Fruit fly (Drosophila melanogaster): Measurements from ENCODE around the gene Reph.
A peak's percentile ranks its signal among the peaks of the same experiment; 100 is the strongest.

Gene Reph

dm6 chr2L:3803466-3804143 is at the start of gene Reph (continued):
- TF ChIP-seq CG7963 (GFP tag; IDR thresholded peaks at IDR 0.05; ENCODE audit: partially characterized antibody) (no peak), corto (GFP tag; optimal IDR thresholded peaks at IDR 0.05) (no peak), CG4404 (GFP tag; IDR thresholded peaks at IDR 0.05) (no peak), CG12299 (tag; optimal IDR thresholded peaks at IDR 0.05) (no peak), CG13296 (GFP tag; optimal IDR thresholded peaks at IDR 0.05) (no peak), Gug (GFP tag; IDR thresholded peaks at IDR 0.05) (no peak), CG34376 (GFP tag; optimal IDR thresholded peaks at IDR 0.05) (no peak), CG1529 (GFP tag; optimal IDR thresholded peaks at IDR 0.05) (no peak), org-1 (GFP tag; optimal IDR thresholded peaks at IDR 0.05) (no peak), Max (GFP tag; optimal IDR thresholded peaks at IDR 0.05) (no peak), CG7987 (GFP tag; optimal IDR thresholded peaks at IDR 0.05) (peak; percentile 51), Mes4 (GFP tag; optimal IDR thresholded peaks at IDR 0.05) (no peak), dati (GFP tag; IDR thresholded peaks at IDR 0.05) (no peak), bigmax (GFP tag; optimal IDR thresholded peaks at IDR 0.05) (no peak), pan (optimal IDR thresholded peaks at IDR 0.05) (no peak), pan (GFP tag; optimal IDR thresholded peaks at IDR 0.05 in 1 of 2, IDR thresholded peaks at IDR 0.05 in 1 of 2) (no peak), Drgx (GFP tag; IDR thresholded peaks at IDR 0.05) (peak; percentile 37; the same call in 1 of the 2 replicates), gt (GFP tag; IDR thresholded peaks at IDR 0.05) (no peak), Pdp1 (GFP tag; optimal IDR thresholded peaks at IDR 0.05) (no peak), lilli (GFP tag; optimal IDR thresholded peaks at IDR 0.05) (no peak), sna (GFP tag; IDR thresholded peaks at IDR 0.05; ENCODE audit: partially characterized antibody) (no peak), br (optimal IDR thresholded peaks at IDR 0.05) (no peak), CG33557 (GFP tag; optimal IDR thresholded peaks at IDR 0.05) (peak; percentile 12), CG33213 (GFP tag; optimal IDR thresholded peaks at IDR 0.05) (no peak), CG3726 (GFP tag; IDR thresholded peaks at IDR 0.05) (no peak), Hr3 (GFP tag; optimal IDR thresholded peaks at IDR 0.05) (no peak), Sox102F (GFP tag; optimal IDR thresholded peaks at IDR 0.05) (no peak), Sry-δ (GFP tag; optimal IDR thresholded peaks at IDR 0.05) (no peak), Xbp1 (GFP tag; optimal IDR thresholded peaks at IDR 0.05) (no peak), ro (GFP tag; IDR thresholded peaks at IDR 0.05) (no peak), CG10366 (GFP tag; IDR thresholded peaks at IDR 0.05) (no peak), twi (tag; optimal IDR thresholded peaks at IDR 0.05) (no peak), CG18476 (GFP tag; optimal IDR thresholded peaks at IDR 0.05) (no peak), Fer3 (tag; optimal IDR thresholded peaks at IDR 0.05) (no peak), CG17568 (GFP tag; optimal IDR thresholded peaks at IDR 0.05) (no peak), Oli (tag; optimal IDR thresholded peaks at IDR 0.05) (no peak), CG15269 (tag; optimal IDR thresholded peaks at IDR 0.05) (no peak), ash1 (GFP tag; optimal IDR thresholded peaks at IDR 0.05) (peak; percentile 67), amos (GFP tag; IDR thresholded peaks at IDR 0.05; ENCODE audit: partially characterized antibody) (no peak), Dip2 (GFP tag; IDR thresholded peaks at IDR 0.05) (no peak), CG30403 (GFP tag; optimal IDR thresholded peaks at IDR 0.05) (no peak), da (GFP tag; optimal IDR thresholded peaks at IDR 0.05) (no peak), CG10431 (GFP tag; optimal IDR thresholded peaks at IDR 0.05) (no peak), run (tag; optimal IDR thresholded peaks at IDR 0.05) (no peak), nmo (GFP tag; optimal IDR thresholded peaks at IDR 0.05) (peak; percentile 4), grau (tag; optimal IDR thresholded peaks at IDR 0.05) (no peak), CG8765 (GFP tag; IDR thresholded peaks at IDR 0.05) (no peak), CG12155 (GFP tag; optimal IDR thresholded peaks at IDR 0.05) (no peak), tx (GFP tag; optimal IDR thresholded peaks at IDR 0.05) (no peak), ara (GFP tag; IDR thresholded peaks at IDR 0.05) (no peak), CG4617 (GFP tag; optimal IDR thresholded peaks at IDR 0.05; ENCODE audit: borderline replicate concordance) (no peak)
